Worm (Caenorhabditis elegans): ENCODE measurements around the gene jnk-1.

The jnk-1 gene

ce11 chrIV:6970271-6970670 lies 12.8 kb downstream of the jnk-1 start, which contains the start of gene ZK381.8:
ZK381.8 (minus strand) TSS chrIV:6970371.
- TF ChIP-seq tab-1 (GFP tag; IDR thresholded peaks at IDR 0.05) = no peak
- TF ChIP-seq T22C8.4 (GFP tag; IDR thresholded peaks at IDR 0.05) = no peak
- TF ChIP-seq klf-2 (GFP tag; conservative IDR thresholded peaks at IDR 0.05) = no peak
- no peak for TF ChIP-seq med-1 (GFP tag; optimal IDR thresholded peaks at IDR 0.05; ENCODE audit: insufficient read depth)
- no peak for TF ChIP-seq cog-1 (tag; optimal IDR thresholded peaks at IDR 0.05)
- no peak for TF ChIP-seq ztf-29 (GFP tag; IDR thresholded peaks at IDR 0.05)
- no peak for TF ChIP-seq ztf-23 (GFP tag; IDR thresholded peaks at IDR 0.05)

- no peak for TF ChIP-seq med-1 (GFP tag; optimal IDR thresholded peaks at IDR 0.05; ENCODE audit: insufficient read depth)
Measured at ce11 chrIV:6971213-6971612, 13.8 kb downstream of the jnk-1 start, which contains the start of gene ZK381.62. ZK381.62 (minus strand) TSS chrIV:6971313.

- no peak for TF ChIP-seq ref-1 (GFP tag; conservative IDR thresholded peaks at IDR 0.05)
- no peak for TF ChIP-seq ztf-23 (GFP tag; IDR thresholded peaks at IDR 0.05)
- no peak for TF ChIP-seq cog-1 (tag; optimal IDR thresholded peaks at IDR 0.05)
- no peak for TF ChIP-seq med-1 (GFP tag; optimal IDR thresholded peaks at IDR 0.05; ENCODE audit: insufficient read depth)
Measured at ce11 chrIV:6972427-6972826, 15.0 kb downstream of the jnk-1 start, which contains the start of gene nhr-249. nhr-249 (minus strand) TSS chrIV:6972527.

- TF ChIP-seq ref-1 (GFP tag; conservative IDR thresholded peaks at IDR 0.05) = no peak
- TF ChIP-seq klf-2 (GFP tag; conservative IDR thresholded peaks at IDR 0.05) = no peak
- no peak for TF ChIP-seq cog-1 (tag; optimal IDR thresholded peaks at IDR 0.05)
- TF ChIP-seq ztf-29 (GFP tag; IDR thresholded peaks at IDR 0.05) = no peak
- TF ChIP-seq flt-1 (GFP tag; IDR thresholded peaks at IDR 0.05) = no peak
- no peak for TF ChIP-seq med-1 (GFP tag; optimal IDR thresholded peaks at IDR 0.05; ENCODE audit: insufficient read depth)
- TF ChIP-seq tab-1 (GFP tag; IDR thresholded peaks at IDR 0.05) = no peak
- no peak for TF ChIP-seq T22C8.4 (GFP tag; IDR thresholded peaks at IDR 0.05)
Measured at ce11 chrIV:6974162-6974938, 16.9 kb downstream of the jnk-1 start.

- TF ChIP-seq tab-1 (GFP tag; IDR thresholded peaks at IDR 0.05) (no peak), ztf-29 (GFP tag; IDR thresholded peaks at IDR 0.05) (no peak), flt-1 (GFP tag; IDR thresholded peaks at IDR 0.05) (no peak), ref-1 (GFP tag; conservative IDR thresholded peaks at IDR 0.05) (no peak), T22C8.4 (GFP tag; IDR thresholded peaks at IDR 0.05) (no peak), klf-2 (GFP tag; conservative IDR thresholded peaks at IDR 0.05) (no peak)
Measured at ce11 chrIV:6977089-6977558, 19.7 kb downstream of the jnk-1 start, which contains the start of the genes pgl-1 and him-3. pgl-1 (minus strand) TSS chrIV:6977318. him-3 (plus strand) TSS chrIV:6977508.

ce11 chrIV:6978625-6979024 lies 21.2 kb downstream of the jnk-1 start:
- TF ChIP-seq flt-1 (GFP tag; IDR thresholded peaks at IDR 0.05) (no peak), klf-2 (GFP tag; conservative IDR thresholded peaks at IDR 0.05) (no peak), ref-1 (GFP tag; conservative IDR thresholded peaks at IDR 0.05) (no peak), cog-1 (tag; optimal IDR thresholded peaks at IDR 0.05) (no peak), med-1 (GFP tag; optimal IDR thresholded peaks at IDR 0.05; ENCODE audit: insufficient read depth) (no peak), ztf-29 (GFP tag; IDR thresholded peaks at IDR 0.05) (no peak), T22C8.4 (GFP tag; IDR thresholded peaks at IDR 0.05) (no peak), ztf-23 (GFP tag; IDR thresholded peaks at IDR 0.05) (no peak), tab-1 (GFP tag; IDR thresholded peaks at IDR 0.05) (no peak)

- TF ChIP-seq flt-1 (GFP tag; IDR thresholded peaks at IDR 0.05) = 0 out of 2 replicates have a peak, but pooled peaks have one; percentile 36
- TF ChIP-seq ref-1 (GFP tag; conservative IDR thresholded peaks at IDR 0.05) = no peak
- TF ChIP-seq cog-1 (tag; optimal IDR thresholded peaks at IDR 0.05) = no peak
Measured at ce11 chrIV:6984449-6985380, 27.3 kb downstream of the jnk-1 start.

ce11 chrIV:6986835-6987234 lies 29.4 kb downstream of the jnk-1 start, which contains the start of gene prkl-1:
prkl-1 (minus strand) TSS chrIV:6986935.
- no peak for TF ChIP-seq klf-2 (GFP tag; conservative IDR thresholded peaks at IDR 0.05)
- TF ChIP-seq flt-1 (GFP tag; IDR thresholded peaks at IDR 0.05) = no peak
- no peak for TF ChIP-seq ref-1 (GFP tag; conservative IDR thresholded peaks at IDR 0.05)
- no peak for TF ChIP-seq T22C8.4 (GFP tag; IDR thresholded peaks at IDR 0.05)
- no peak for TF ChIP-seq tab-1 (GFP tag; IDR thresholded peaks at IDR 0.05)
- no peak for TF ChIP-seq ztf-23 (GFP tag; IDR thresholded peaks at IDR 0.05)
- no peak for TF ChIP-seq ztf-29 (GFP tag; IDR thresholded peaks at IDR 0.05)
- TF ChIP-seq med-1 (GFP tag; optimal IDR thresholded peaks at IDR 0.05; ENCODE audit: insufficient read depth) = no peak
- TF ChIP-seq cog-1 (tag; optimal IDR thresholded peaks at IDR 0.05) = no peak

- TF ChIP-seq med-1 (GFP tag; optimal IDR thresholded peaks at IDR 0.05; ENCODE audit: insufficient read depth) = no peak
- TF ChIP-seq flt-1 (GFP tag; IDR thresholded peaks at IDR 0.05) = no peak
- TF ChIP-seq ztf-23 (GFP tag; IDR thresholded peaks at IDR 0.05) = no peak
- TF ChIP-seq tab-1 (GFP tag; IDR thresholded peaks at IDR 0.05) = no peak
- TF ChIP-seq ref-1 (GFP tag; conservative IDR thresholded peaks at IDR 0.05) = no peak
- no peak for TF ChIP-seq T22C8.4 (GFP tag; IDR thresholded peaks at IDR 0.05)
- no peak for TF ChIP-seq ztf-29 (GFP tag; IDR thresholded peaks at IDR 0.05)
- no peak for TF ChIP-seq cog-1 (tag; optimal IDR thresholded peaks at IDR 0.05)
- TF ChIP-seq klf-2 (GFP tag; conservative IDR thresholded peaks at IDR 0.05) = no peak
Measured at ce11 chrIV:6991070-6991469, 33.6 kb downstream of the jnk-1 start.
